ENCODE assay signal across 4 worm cellular contexts in genomic region chrX:12668941-12669501, ce11.
TF ChIP-seq lines count a peak whose summit lies in the region.

No protein-coding gene starts in this region.

TF ChIP-seq in whole organism, L1 larva, 84 proteins besides CTCF, POLR2A, EP300 and RAD21:
- TF ChIP-seq nhr-47 (tag; optimal IDR thresholded peaks at IDR 0.05; lab: Kevin White, UChicago) (peak; percentile 83), fkh-4 (tag; optimal IDR thresholded peaks at IDR 0.05; lab: Kevin White, UChicago; ENCODE audit: borderline replicate concordance) (peak; percentile 27), mep-1 (tag; optimal IDR thresholded peaks at IDR 0.05; lab: Kevin White, UChicago) (peak; percentile 13), nhr-71 (tag; optimal IDR thresholded peaks at IDR 0.05; lab: Kevin White, UChicago) (peak; percentile 80), ceh-8 (GFP tag; optimal IDR thresholded peaks at IDR 0.05; lab: Kevin White, UChicago) (no peak), sox-4 (tag; optimal IDR thresholded peaks at IDR 0.05; lab: Kevin White, UChicago) (peak; percentile 46), hlh-4 (tag; optimal IDR thresholded peaks at IDR 0.05; lab: Kevin White, UChicago) (peak; percentile 76), dsc-1 (tag; optimal IDR thresholded peaks at IDR 0.05; lab: Kevin White, UChicago) (peak; percentile 97), swsn-7 (tag; optimal IDR thresholded peaks at IDR 0.05; lab: Kevin White, UChicago) (peak; percentile 68), nhr-76 (tag; optimal IDR thresholded peaks at IDR 0.05; lab: Kevin White, UChicago) (no peak), nhr-20 (tag; optimal IDR thresholded peaks at IDR 0.05; lab: Kevin White, UChicago) (peak; percentile 46), C34B4.2 (tag; optimal IDR thresholded peaks at IDR 0.05; lab: Kevin White, UChicago) (no peak), nhr-11 (tag; optimal IDR thresholded peaks at IDR 0.05; lab: Kevin White, UChicago) (peak; percentile 43), egl-13 (tag; optimal IDR thresholded peaks at IDR 0.05; lab: Kevin White, UChicago) (peak; percentile 63), fkh-8 (tag; optimal IDR thresholded peaks at IDR 0.05; lab: Kevin White, UChicago) (peak; percentile 80), elt-3 (tag; optimal IDR thresholded peaks at IDR 0.05; lab: Kevin White, UChicago) (no peak), xbp-1 (tag; optimal IDR thresholded peaks at IDR 0.05; lab: Kevin White, UChicago) (peak; percentile 15), lsy-2 (tag; optimal IDR thresholded peaks at IDR 0.05; lab: Kevin White, UChicago) (peak in 1 of 2 experiments; percentile 53), elt-2 (tag; optimal IDR thresholded peaks at IDR 0.05; lab: Kevin White, UChicago) (no peak), lin-14 (GFP tag; optimal IDR thresholded peaks at IDR 0.05; lab: Kevin White, UChicago) (peak; percentile 46), unc-130 (tag; optimal IDR thresholded peaks at IDR 0.05; lab: Kevin White, UChicago) (no peak), pax-3 (tag; optimal IDR thresholded peaks at IDR 0.05; lab: Kevin White, UChicago) (peak; percentile 40)

TF ChIP-seq in whole organism, L2 larva, 48 proteins besides CTCF, POLR2A, EP300 and RAD21:
- TF ChIP-seq egl-27 (tag; optimal IDR thresholded peaks at IDR 0.05; lab: Kevin White, UChicago) (no peak), nhr-11 (tag; optimal IDR thresholded peaks at IDR 0.05; lab: Kevin White, UChicago) (no peak), ztf-1 (GFP tag; conservative IDR thresholded peaks at IDR 0.05; lab: Robert Waterston, UW) (no peak), crh-2 (tag; optimal IDR thresholded peaks at IDR 0.05; lab: Kevin White, UChicago) (peak; percentile 11), dmd-4 (tag; optimal IDR thresholded peaks at IDR 0.05; lab: Kevin White, UChicago) (no peak), lsy-2 (tag; optimal IDR thresholded peaks at IDR 0.05; lab: Kevin White, UChicago) (peak in 1 of 2 experiments; percentile 33), nhr-129 (tag; optimal IDR thresholded peaks at IDR 0.05; lab: Kevin White, UChicago) (no peak)

TF ChIP-seq in whole organism, L3 larva, 47 proteins besides CTCF, POLR2A, EP300 and RAD21:
- TF ChIP-seq nhr-25 (tag; optimal IDR thresholded peaks at IDR 0.05; lab: Kevin White, UChicago) = no peak
- TF ChIP-seq nhr-11 (tag; optimal IDR thresholded peaks at IDR 0.05; lab: Kevin White, UChicago) = peak; percentile 41

TF ChIP-seq in whole organism, L4 larva, 104 proteins besides CTCF, POLR2A, EP300 and RAD21:
- TF ChIP-seq nhr-41 (GFP tag; IDR thresholded peaks at IDR 0.05; lab: Robert Waterston, UW) = no peak
- no peak for TF ChIP-seq attf-4 (tag; optimal IDR thresholded peaks at IDR 0.05; lab: Kevin White, UChicago)
- TF ChIP-seq nhr-48 (tag; optimal IDR thresholded peaks at IDR 0.05; lab: Kevin White, UChicago) = no peak
- TF ChIP-seq lsy-2 (tag; optimal IDR thresholded peaks at IDR 0.05; lab: Kevin White, UChicago) = no peak
- TF ChIP-seq Y48G9A.11 (GFP tag; IDR thresholded peaks at IDR 0.05; lab: Robert Waterston, UW) = no peak
- TF ChIP-seq tra-1 (GFP tag; IDR thresholded peaks at IDR 0.05; lab: Robert Waterston, UW) = no peak
- TF ChIP-seq snpc-1.2 (GFP tag; IDR thresholded peaks at IDR 0.05; lab: Robert Waterston, UW) = no peak
- no peak for TF ChIP-seq F44E2.7 (GFP tag; IDR thresholded peaks at IDR 0.05; lab: Robert Waterston, UW)
- no peak for TF ChIP-seq ces-1 (GFP tag; optimal IDR thresholded peaks at IDR 0.05; lab: Kevin White, UChicago)
- TF ChIP-seq lim-7 (GFP tag; IDR thresholded peaks at IDR 0.05; lab: Robert Waterston, UW) = no peak
- TF ChIP-seq aha-1 (tag; lab: Kevin White, UChicago) = peak; percentile 97
- no peak for TF ChIP-seq egl-27 (tag; optimal IDR thresholded peaks at IDR 0.05; lab: Kevin White, UChicago)
- TF ChIP-seq nhr-11 (tag; optimal IDR thresholded peaks at IDR 0.05; lab: Kevin White, UChicago) = peak; percentile 28

Comparison
In these comparisons a context has a peak if more than half of its experiments do, and no peak if none do; other contexts are left out.
1. Of the 29 proteins assayed by ChIP-seq in both whole organism, L4 larva and whole organism, L1 larva: peak only in whole organism, L4 larva: aha-1; only in whole organism, L1 larva: mep-1; in both: nhr-11; in neither: 25; mixed calls (peak in some experiments, not most) for 1.